Fruit fly (Drosophila melanogaster): ENCODE results near the gene Fur2.

- TF ChIP-seq usp (GFP tag; optimal IDR thresholded peaks at IDR 0.05) (no peak), pan (optimal IDR thresholded peaks at IDR 0.05) (no peak), psq (optimal IDR thresholded peaks at IDR 0.05) (no peak)
Measured at dm6 chrX:16368585-16368984, 4.3 kb upstream of the Fur2 start.

Data from whole organism.